Worm (Caenorhabditis elegans) whole organism, L1 larva: ENCODE measurements around the gene F36D3.5.

Experiments
- F16B12.6 ChIP-seq: fragments of 150-350 bp; optimal IDR thresholded peaks from 2 replicates; lab custom pipeline; 2014; ENCODE audit warnings: missing biosample characterization, missing genetic modification characterization
- aha-1 ChIP-seq: fragments of 150-350 bp; optimal IDR thresholded peaks from 2 replicates; lab custom pipeline; 2014; ENCODE audit warnings: missing biosample characterization, missing genetic modification characterization
- blmp-1 ChIP-seq: fragments of 150-350 bp; optimal IDR thresholded peaks from 2 replicates; lab custom pipeline; 2014; ENCODE audit warnings: missing biosample characterization, missing genetic modification characterization
- ces-1 ChIP-seq: fragments of 150-350 bp; optimal IDR thresholded peaks from 2 replicates; lab custom pipeline; 2014; ENCODE audit warnings: missing biosample characterization, missing genetic modification reagents, missing genetic modification characterization
- efl-1 ChIP-seq, 4 experiments: fragments of 150-350 bp; optimal IDR thresholded peaks in 3 of 4; peaks in 1 of 4; 1 replicate in 1 of 4; 2 replicates in 3 of 4; lab custom pipeline; 2014; ENCODE audit warnings: missing biosample characterization in 2 of 4, missing genetic modification characterization in 2 of 4, missing genetic modification reagents in 2 of 4
- lin-13 ChIP-seq: fragments of 150-350 bp; optimal IDR thresholded peaks from 2 replicates; lab custom pipeline; 2014; ENCODE audit warnings: missing biosample characterization, missing genetic modification reagents, missing genetic modification characterization
- snu-23 ChIP-seq: sonication (generic microtip); optimal IDR thresholded peaks from 2 replicates; lab custom pipeline; 2016; ENCODE audit warnings: missing genetic modification characterization, missing compliant biosample characterization
- swsn-7 ChIP-seq: sonication (generic microtip); optimal IDR thresholded peaks from 2 replicates; lab custom pipeline; 2016; ENCODE audit warnings: missing genetic modification characterization, missing compliant biosample characterization

F36D3.5 gene

DNA sequence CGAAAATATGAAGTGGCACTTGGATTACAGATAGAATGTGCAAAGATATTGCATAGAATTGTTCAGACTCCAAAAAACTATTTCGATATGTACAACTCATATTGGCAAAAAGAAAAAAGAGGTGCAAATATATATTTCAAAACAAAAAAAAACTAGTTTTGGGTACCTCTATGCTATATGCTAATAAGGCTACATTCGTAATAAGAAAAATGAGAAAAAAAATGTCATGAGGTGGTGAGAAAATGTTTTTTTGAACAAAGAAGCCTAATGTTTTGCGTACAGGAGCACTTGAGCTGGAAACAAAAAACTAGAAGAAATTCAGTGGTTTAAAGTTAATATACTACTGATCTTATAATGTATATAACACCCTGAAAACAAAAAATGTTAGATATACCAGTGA, 54.2 kb downstream of the F36D3.5 start, which contains the start of gene srh-142:
Gene srh-142 (minus strand): TSS at position 101 of the 400 bp plus-strand sequence.
- TF ChIP-seq ces-1 (GFP tag; lab: Kevin White, UChicago) (no peak), aha-1 (tag; lab: Kevin White, UChicago) (no peak), blmp-1 (tag; lab: Kevin White, UChicago) (no peak), F16B12.6 (no peak), swsn-7 (tag; lab: Kevin White, UChicago) (no peak), efl-1 (optimal IDR thresholded peaks at IDR 0.05; lab: Kevin White, UChicago) (no peak), efl-1 (GFP tag; optimal IDR thresholded peaks at IDR 0.05 in 1 of 2; lab: Kevin White, UChicago) (no peak), lin-13 (GFP tag; lab: Kevin White, UChicago) (no peak), snu-23 (GFP tag; lab: Kevin White, UChicago) (no peak)
